Fruit fly (Drosophila melanogaster) whole organism, embryonic: ENCODE measurements around the gene vito.

Experiments
- Atf3 ChIP-seq: fragments of 200-800 bp; sonication (Bioruptor generic); optimal IDR thresholded peaks from 3 replicates; lab custom pipeline; 2016; ENCODE audit warnings: missing biosample characterization, missing genetic modification characterization
- CG10267 ChIP-seq: fragments of 200-800 bp; sonication (Bioruptor generic); optimal IDR thresholded peaks from 2 replicates; lab custom pipeline; 2018; ENCODE audit warnings: missing biosample characterization, mild to moderate bottlenecking, missing genetic modification characterization, moderate library complexity
- CG10654 ChIP-seq: fragments of 200-800 bp; sonication (Bioruptor generic); optimal IDR thresholded peaks from 2 replicates; lab custom pipeline; 2016; ENCODE audit warnings: missing biosample characterization, missing genetic modification characterization
- CG11456 ChIP-seq: fragments of 200-800 bp; sonication (Bioruptor generic); IDR thresholded peaks from 3 replicates; pipeline ENCODE4 v1.3.6; 2022; ENCODE audit warnings: missing biosample characterization, missing genetic modification characterization
- CG11504 ChIP-seq: fragments of 200-800 bp; sonication (Bioruptor generic); optimal IDR thresholded peaks from 3 replicates; lab custom pipeline; 2019; ENCODE audit warnings: missing biosample characterization, mild to moderate bottlenecking, missing genetic modification characterization, moderate library complexity
- CG12391 ChIP-seq: fragments of 200-800 bp; sonication (Bioruptor generic); optimal IDR thresholded peaks from 3 replicates; lab custom pipeline; 2018; ENCODE audit warnings: missing biosample characterization, mild to moderate bottlenecking, missing genetic modification characterization, moderate library complexity
- CG12769 ChIP-seq: fragments of 200-800 bp; sonication (Bioruptor generic); optimal IDR thresholded peaks from 2 replicates; lab custom pipeline; 2019; ENCODE audit warnings: missing biosample characterization, mild to moderate bottlenecking, missing genetic modification characterization, moderate library complexity
- CG13123 ChIP-seq: fragments of 200-800 bp; sonication (Bioruptor generic); optimal IDR thresholded peaks from 2 replicates; lab custom pipeline; 2016; ENCODE audit warnings: missing biosample characterization, missing genetic modification characterization
- CG13894 ChIP-seq: fragments of 200-800 bp; sonication (Bioruptor generic); optimal IDR thresholded peaks from 3 replicates; lab custom pipeline; 2018; ENCODE audit warnings: missing biosample characterization, mild to moderate bottlenecking, missing genetic modification characterization, moderate library complexity
- CG17385 ChIP-seq: fragments of 200-800 bp; sonication (Bioruptor generic); optimal IDR thresholded peaks from 3 replicates; lab custom pipeline; 2018; ENCODE audit warnings: missing biosample characterization, mild to moderate bottlenecking, missing genetic modification characterization
- CG17802 ChIP-seq: fragments of 200-800 bp; sonication (Bioruptor generic); optimal IDR thresholded peaks from 2 replicates; lab custom pipeline; 2018; ENCODE audit warnings: missing biosample characterization, mild to moderate bottlenecking, missing genetic modification characterization, moderate library complexity
- CG18764 ChIP-seq: fragments of 200-800 bp; sonication (Bioruptor generic); optimal IDR thresholded peaks from 3 replicates; lab custom pipeline; 2016; ENCODE audit warnings: missing biosample characterization, missing genetic modification characterization
- CG34376 ChIP-seq: fragments of 200-800 bp; sonication (Bioruptor generic); optimal IDR thresholded peaks from 2 replicates; lab custom pipeline; 2018; ENCODE audit warnings: missing biosample characterization, mild to moderate bottlenecking, missing genetic modification characterization
- CG4360 ChIP-seq: fragments of 200-800 bp; sonication (Bioruptor generic); IDR thresholded peaks from 2 replicates; pipeline ENCODE4 v1.3.6; 2022; ENCODE audit warnings: missing biosample characterization, missing genetic modification characterization
- CG5180 ChIP-seq: fragments of 200-800 bp; sonication (Bioruptor generic); optimal IDR thresholded peaks from 3 replicates; lab custom pipeline; 2017; ENCODE audit warnings: missing biosample characterization, missing genetic modification characterization, mild to moderate bottlenecking, moderate library complexity, missing genetic modification reagents
- CG6791 ChIP-seq: fragments of 200-800 bp; sonication (Bioruptor generic); IDR thresholded peaks from 3 replicates; pipeline ENCODE4 v1.3.6; 2022; ENCODE audit warnings: missing biosample characterization, missing genetic modification characterization; ENCODE audit not compliant: partially characterized antibody
- CG8359 ChIP-seq: fragments of 200-800 bp; sonication (Bioruptor generic); optimal IDR thresholded peaks from 2 replicates; lab custom pipeline; 2017; ENCODE audit warnings: missing biosample characterization, mild to moderate bottlenecking, missing genetic modification characterization, borderline replicate concordance
- CG8944 ChIP-seq: fragments of 200-800 bp; sonication (Bioruptor generic); optimal IDR thresholded peaks from 3 replicates; lab custom pipeline; 2016; ENCODE audit warnings: missing biosample characterization, missing genetic modification characterization
- Dad ChIP-seq: fragments of 200-800 bp; sonication (Bioruptor generic); optimal IDR thresholded peaks from 3 replicates; lab custom pipeline; 2016; ENCODE audit warnings: missing biosample characterization, missing genetic modification characterization
- Dbx ChIP-seq: fragments of 200-800 bp; sonication (Bioruptor generic); IDR thresholded peaks from 3 replicates; pipeline ENCODE4 v1.3.6; 2022; ENCODE audit warnings: missing biosample characterization, missing genetic modification characterization
- Dll ChIP-seq: fragments of 200-800 bp; sonication (Bioruptor generic); IDR thresholded peaks from 4 replicates; pipeline ENCODE4 v1.3.6; 2022; ENCODE audit warnings: missing biosample characterization, missing genetic modification characterization; ENCODE audit not compliant: partially characterized antibody
- Dref ChIP-seq: fragments of 200-800 bp; sonication (Bioruptor generic); IDR thresholded peaks from 2 replicates; pipeline ENCODE4 v1.3.6; 2022; ENCODE audit warnings: missing biosample characterization, missing genetic modification characterization
- Fer3 ChIP-seq: fragments of 200-800 bp; sonication (Bioruptor generic); optimal IDR thresholded peaks from 2 replicates; lab custom pipeline; 2018; ENCODE audit warnings: missing biosample characterization, mild to moderate bottlenecking, missing genetic modification characterization, moderate library complexity
- H2.0 ChIP-seq: fragments of 200-800 bp; sonication (Bioruptor generic); IDR thresholded peaks from 2 replicates; pipeline ENCODE4 v1.3.6; 2022; ENCODE audit warnings: missing biosample characterization, missing genetic modification characterization
- NfI ChIP-seq: fragments of 200-800 bp; sonication (Bioruptor generic); optimal IDR thresholded peaks from 3 replicates; lab custom pipeline; 2018; ENCODE audit warnings: missing biosample characterization, mild to moderate bottlenecking, missing genetic modification characterization, moderate library complexity
- Taf1 ChIP-seq: fragments of 200-800 bp; sonication (Bioruptor generic); IDR thresholded peaks from 2 replicates; pipeline ENCODE4 v1.3.6; 2022; ENCODE audit warnings: missing biosample characterization, missing genetic modification characterization
- btn ChIP-seq: fragments of 200-800 bp; sonication (Bioruptor generic); optimal IDR thresholded peaks from 2 replicates; lab custom pipeline; 2016; ENCODE audit warnings: missing biosample characterization, missing genetic modification characterization
- caup ChIP-seq: fragments of 200-800 bp; sonication (Bioruptor generic); optimal IDR thresholded peaks from 3 replicates; lab custom pipeline; 2017; ENCODE audit warnings: missing biosample characterization, mild to moderate bottlenecking, missing genetic modification characterization, moderate library complexity; ENCODE audit not compliant: severe bottlenecking
- crc ChIP-seq: fragments of 200-800 bp; sonication (Bioruptor generic); optimal IDR thresholded peaks from 2 replicates; lab custom pipeline; 2016; ENCODE audit warnings: missing biosample characterization, missing genetic modification characterization
- da ChIP-seq: fragments of 200-800 bp; sonication (Bioruptor generic); optimal IDR thresholded peaks from 2 replicates; lab custom pipeline; 2016; ENCODE audit warnings: missing biosample characterization, missing genetic modification characterization
- dimm ChIP-seq: fragments of 200-800 bp; sonication (Bioruptor generic); IDR thresholded peaks from 2 replicates; pipeline ENCODE4 v1.3.6; 2022; ENCODE audit warnings: missing biosample characterization, missing genetic modification characterization
- fd96Cb ChIP-seq: fragments of 200-800 bp; sonication (Bioruptor generic); optimal IDR thresholded peaks from 2 replicates; lab custom pipeline; 2018; ENCODE audit warnings: missing biosample characterization, mild to moderate bottlenecking, missing genetic modification characterization, moderate library complexity
- fru ChIP-seq: fragments of >200 bp; optimal IDR thresholded peaks from 2 replicates; lab custom pipeline; 2017
- ftz-f1 ChIP-seq: fragments of 200-800 bp; sonication (Bioruptor generic); optimal IDR thresholded peaks from 2 replicates; lab custom pipeline; 2016; ENCODE audit warnings: missing biosample characterization, missing genetic modification characterization
- gcm ChIP-seq: fragments of 200-800 bp; sonication (Bioruptor generic); optimal IDR thresholded peaks from 2 replicates; lab custom pipeline; 2019; ENCODE audit warnings: missing biosample characterization, mild to moderate bottlenecking, missing genetic modification characterization, moderate library complexity
- gem ChIP-seq: fragments of 200-800 bp; sonication (Bioruptor generic); optimal IDR thresholded peaks from 2 replicates; lab custom pipeline; 2019; ENCODE audit warnings: missing biosample characterization, mild to moderate bottlenecking, missing genetic modification characterization, moderate library complexity
- insv ChIP-seq, 2 experiments: fragments of 200-800 bp; sonication (Bioruptor generic); optimal IDR thresholded peaks; 3 replicates each; lab custom pipeline; 2016 to 2018; ENCODE audit warnings: missing biosample characterization in 2 of 2, missing genetic modification characterization in 2 of 2
- nau ChIP-seq: fragments of 200-800 bp; sonication (Bioruptor generic); optimal IDR thresholded peaks from 3 replicates; lab custom pipeline; 2017; ENCODE audit warnings: missing biosample characterization, mild to moderate bottlenecking, missing genetic modification characterization, missing genetic modification reagents
- nmo ChIP-seq: fragments of 200-800 bp; sonication (Bioruptor generic); optimal IDR thresholded peaks from 2 replicates; lab custom pipeline; 2018; ENCODE audit warnings: missing biosample characterization, mild to moderate bottlenecking, missing genetic modification characterization, moderate library complexity
- p53 ChIP-seq: fragments of 200-800 bp; sonication (Bioruptor generic); optimal IDR thresholded peaks from 2 replicates; lab custom pipeline; 2016; ENCODE audit warnings: missing biosample characterization, missing genetic modification characterization
- pho ChIP-seq: fragments of 200-800 bp; sonication (Bioruptor generic); optimal IDR thresholded peaks from 2 replicates; lab custom pipeline; 2016; ENCODE audit warnings: missing biosample characterization, missing genetic modification characterization
- pros ChIP-seq: fragments of 200-800 bp; sonication (Bioruptor generic); optimal IDR thresholded peaks from 3 replicates; lab custom pipeline; 2019; ENCODE audit warnings: missing biosample characterization, mild to moderate bottlenecking, missing genetic modification characterization, moderate library complexity
- ro ChIP-seq: fragments of 200-800 bp; sonication (Bioruptor generic); IDR thresholded peaks from 2 replicates; pipeline ENCODE4 v1.3.6; 2022; ENCODE audit warnings: missing biosample characterization, missing genetic modification characterization
- sisA ChIP-seq: fragments of 200-800 bp; sonication (Bioruptor generic); IDR thresholded peaks from 2 replicates; pipeline ENCODE4 v1.3.6; 2022; ENCODE audit warnings: missing biosample characterization, missing genetic modification characterization
- tll ChIP-seq, 2 experiments: fragments of 200-800 bp in 1 of 2; fragments of >200 bp in 1 of 2; sonication (Bioruptor generic) in 1 of 2; optimal IDR thresholded peaks; 2 replicates each; lab custom pipeline; 2017 to 2019; ENCODE audit warnings: missing biosample characterization in 2 of 2, missing genetic modification characterization in 2 of 2, mild to moderate bottlenecking in 1 of 2, moderate library complexity in 1 of 2
- trh ChIP-seq: fragments of 200-800 bp; sonication (Bioruptor generic); optimal IDR thresholded peaks from 2 replicates; lab custom pipeline; 2016; ENCODE audit warnings: missing biosample characterization, missing genetic modification characterization
- twi ChIP-seq: fragments of 200-800 bp; optimal IDR thresholded peaks from 2 replicates; lab custom pipeline; 2019; ENCODE audit warnings: missing biosample characterization, mild to moderate bottlenecking, missing genetic modification characterization, moderate library complexity
- wor ChIP-seq: fragments of 200-800 bp; sonication (Bioruptor generic); IDR thresholded peaks from 2 replicates; pipeline ENCODE4 v1.3.6; 2022; ENCODE audit warnings: missing biosample characterization, missing genetic modification characterization
- zfh1 ChIP-seq: fragments of 200-800 bp; sonication (Bioruptor generic); IDR thresholded peaks from 3 replicates; pipeline ENCODE4 v1.3.6; 2022; ENCODE audit warnings: missing biosample characterization, missing genetic modification characterization

Gene vito

dm6 chr3L:5823763-5824445 lies 46.8 kb upstream of the vito start (continued):
- TF ChIP-seq CG13894 (tag; lab: Kevin White, UChicago) = no peak
- TF ChIP-seq gcm (GFP tag; lab: Kevin White, UChicago) = peak; percentile 66
- peak; percentile 76 for TF ChIP-seq CG12769 (tag; lab: Kevin White, UChicago)
- peak; percentile 86 for TF ChIP-seq gem (tag; lab: Kevin White, UChicago)
- no peak for TF ChIP-seq ro (GFP tag; lab: Robert Waterston, UW)
- peak in 1 of 2 experiments; percentile 76 for TF ChIP-seq tll (GFP tag; optimal IDR thresholded peaks at IDR 0.05; lab: Kevin White, UChicago)
- TF ChIP-seq CG8944 (GFP tag; lab: Kevin White, UChicago) = peak; percentile 80
- no peak for TF ChIP-seq pros (GFP tag; lab: Kevin White, UChicago)
- no peak for TF ChIP-seq Dref
- TF ChIP-seq nau = peak; percentile 92
- TF ChIP-seq fd96Cb (tag; lab: Kevin White, UChicago) = peak; percentile 80
- peak; percentile 47 for TF ChIP-seq CG17385 (GFP tag; lab: Kevin White, UChicago)
- no peak; the same call in 1 of the 2 replicates for TF ChIP-seq H2.0 (GFP tag; lab: Robert Waterston, UW)
- TF ChIP-seq Dad = peak; percentile 79
- peak; percentile 85 for TF ChIP-seq CG5180 (GFP tag; lab: Kevin White, UChicago)
- TF ChIP-seq Dll (GFP tag; lab: Robert Waterston, UW) = no peak
- no peak for TF ChIP-seq ftz-f1 (GFP tag; lab: Kevin White, UChicago)
- TF ChIP-seq CG12391 (tag; lab: Kevin White, UChicago) = peak; percentile 73
- TF ChIP-seq crc (GFP tag; lab: Kevin White, UChicago) = peak; percentile 63
- peak; percentile 68 for TF ChIP-seq trh
- no peak for TF ChIP-seq Taf1 (GFP tag; lab: Robert Waterston, UW)
- TF ChIP-seq CG11504 (tag; lab: Kevin White, UChicago) = peak; percentile 80
- no peak for TF ChIP-seq CG34376 (GFP tag; lab: Kevin White, UChicago)
- TF ChIP-seq zfh1 (GFP tag; lab: Robert Waterston, UW) = peak; percentile 82
- TF ChIP-seq CG4360 (GFP tag; lab: Robert Waterston, UW) = peak; percentile 74
- peak; percentile 52 for TF ChIP-seq pho
- peak in 1 of 2 experiments; percentile 11 for TF ChIP-seq insv (GFP tag; optimal IDR thresholded peaks at IDR 0.05; lab: Kevin White, UChicago)
- TF ChIP-seq p53 (GFP tag; lab: Kevin White, UChicago) = peak; percentile 81
- peak; percentile 75 for TF ChIP-seq CG13123 (GFP tag; lab: Kevin White, UChicago)
- TF ChIP-seq wor (GFP tag; lab: Robert Waterston, UW) = no peak
- TF ChIP-seq btn (GFP tag; lab: Kevin White, UChicago) = peak; percentile 90
- peak; percentile 60 for TF ChIP-seq da (GFP tag; lab: Kevin White, UChicago)
- TF ChIP-seq CG10267 (tag; lab: Kevin White, UChicago) = peak; percentile 71
- TF ChIP-seq sisA (GFP tag; lab: Robert Waterston, UW) = peak; percentile 26; the same call in 1 of the 2 replicates
- peak; percentile 58; the same call in 1 of the 3 replicates for TF ChIP-seq CG11456 (GFP tag; lab: Robert Waterston, UW)
- TF ChIP-seq nmo (GFP tag; lab: Kevin White, UChicago) = peak; percentile 50
- TF ChIP-seq CG17802 = peak; percentile 81
- peak; percentile 88 for TF ChIP-seq CG8359 (GFP tag; lab: Kevin White, UChicago)
- peak; percentile 85 for TF ChIP-seq CG10654 (GFP tag; lab: Kevin White, UChicago)
- TF ChIP-seq Fer3 = peak; percentile 76
- TF ChIP-seq NfI (GFP tag; lab: Kevin White, UChicago) = peak; percentile 57
- peak; percentile 75 for TF ChIP-seq Atf3
- no peak for TF ChIP-seq dimm (GFP tag; lab: Robert Waterston, UW)
- no peak for TF ChIP-seq Dbx (GFP tag; lab: Robert Waterston, UW)
- TF ChIP-seq twi = peak; percentile 60
- no peak for TF ChIP-seq fru
- peak; percentile 79 for TF ChIP-seq caup (GFP tag; lab: Kevin White, UChicago)
- peak; percentile 90 for TF ChIP-seq CG18764
- TF ChIP-seq CG6791 (GFP tag; lab: Robert Waterston, UW) = no peak
